Worm (Caenorhabditis elegans): Measurements from ENCODE around the gene iglr-2.

iglr-2 gene

ce11 chrIII:8299078-8299587 is 32.0 kb downstream of the iglr-2 start:
- TF ChIP-seq unc-120 (tag; optimal IDR thresholded peaks at IDR 0.05; ENCODE audit: poor library complexity, severe bottlenecking), result peak; percentile 37
- TF ChIP-seq ces-1 (GFP tag; optimal IDR thresholded peaks at IDR 0.05), result peak; percentile 58
- peak; percentile 97 for TF ChIP-seq hlh-1 (tag; optimal IDR thresholded peaks at IDR 0.05)
- TF ChIP-seq unc-62 (GFP tag; optimal IDR thresholded peaks at IDR 0.05), result peak; percentile 84
- TF ChIP-seq sem-2 (GFP tag; optimal IDR thresholded peaks at IDR 0.05), result no peak
- no peak for TF ChIP-seq nhr-237 (tag; optimal IDR thresholded peaks at IDR 0.05)

ce11 chrIII:8298216-8298920 is 32.7 kb downstream of the iglr-2 start:
- TF ChIP-seq drap-1 (GFP tag; optimal IDR thresholded peaks at IDR 0.05), result no peak
- no peak for TF ChIP-seq ztf-11 (tag; optimal IDR thresholded peaks at IDR 0.05)
- no peak for TF ChIP-seq lin-32 (GFP tag; optimal IDR thresholded peaks at IDR 0.05)
- TF ChIP-seq nhr-76 (tag; optimal IDR thresholded peaks at IDR 0.05), result no peak
- TF ChIP-seq nhr-237 (tag; optimal IDR thresholded peaks at IDR 0.05), result no peak
- peak; percentile 24 for TF ChIP-seq mls-2 (tag; optimal IDR thresholded peaks at IDR 0.05)
- TF ChIP-seq cnd-1 (tag; optimal IDR thresholded peaks at IDR 0.05), result peak; percentile 79
- TF ChIP-seq mab-5 (tag; optimal IDR thresholded peaks at IDR 0.05), result no peak
- peak; percentile 35 for TF ChIP-seq sptf-1 (tag; optimal IDR thresholded peaks at IDR 0.05)
- no peak for TF ChIP-seq flh-1 (GFP tag; optimal IDR thresholded peaks at IDR 0.05)
- TF ChIP-seq tbx-8 (GFP tag; optimal IDR thresholded peaks at IDR 0.05), result no peak
- TF ChIP-seq hlh-1 (tag; optimal IDR thresholded peaks at IDR 0.05), result no peak
- TF ChIP-seq ham-2 (GFP tag; optimal IDR thresholded peaks at IDR 0.05), result no peak
- no peak for TF ChIP-seq ceh-43 (GFP tag; optimal IDR thresholded peaks at IDR 0.05)
- TF ChIP-seq bed-3 (GFP tag; optimal IDR thresholded peaks at IDR 0.05), result no peak
- TF ChIP-seq M03D4.4 (tag; optimal IDR thresholded peaks at IDR 0.05), result no peak
- TF ChIP-seq sem-2 (GFP tag; optimal IDR thresholded peaks at IDR 0.05), result no peak
- no peak for TF ChIP-seq snpc-4 (tag; optimal IDR thresholded peaks at IDR 0.05)
- TF ChIP-seq pha-4 (tag; optimal IDR thresholded peaks at IDR 0.05), result no peak
- TF ChIP-seq zip-8 (tag; optimal IDR thresholded peaks at IDR 0.05), result peak; percentile 93
- TF ChIP-seq mep-1 (tag; optimal IDR thresholded peaks at IDR 0.05), result no peak
- no peak for TF ChIP-seq nhr-12 (tag; optimal IDR thresholded peaks at IDR 0.05)
- peak; percentile 90 for TF ChIP-seq nhr-2 (tag; optimal IDR thresholded peaks at IDR 0.05)
- TF ChIP-seq blmp-1 (tag; optimal IDR thresholded peaks at IDR 0.05), result no peak
- no peak for TF ChIP-seq ces-1 (GFP tag; optimal IDR thresholded peaks at IDR 0.05)
- TF ChIP-seq unc-62 (GFP tag; optimal IDR thresholded peaks at IDR 0.05), result peak; percentile 3
- TF ChIP-seq ceh-83 (GFP tag; optimal IDR thresholded peaks at IDR 0.05), result no peak
- no peak for TF ChIP-seq unc-39 (tag; optimal IDR thresholded peaks at IDR 0.05)
- no peak for TF ChIP-seq unc-120 (tag; optimal IDR thresholded peaks at IDR 0.05; ENCODE audit: poor library complexity, severe bottlenecking)

- TF ChIP-seq blmp-1 (tag; optimal IDR thresholded peaks at IDR 0.05) (peak; percentile 44), unc-62 (GFP tag; optimal IDR thresholded peaks at IDR 0.05) (peak; percentile 77), zip-8 (tag; optimal IDR thresholded peaks at IDR 0.05) (peak; percentile 13), mls-2 (tag; optimal IDR thresholded peaks at IDR 0.05) (no peak)
These were observed 37.9 kb downstream of the iglr-2 start for ce11 chrIII:8293260-8293659.

- TF ChIP-seq hlh-1 (tag; optimal IDR thresholded peaks at IDR 0.05) (no peak), unc-62 (GFP tag; optimal IDR thresholded peaks at IDR 0.05) (peak; percentile 11), nhr-237 (tag; optimal IDR thresholded peaks at IDR 0.05) (no peak), lin-13 (tag; optimal IDR thresholded peaks at IDR 0.05) (no peak), pha-4 (tag; optimal IDR thresholded peaks at IDR 0.05) (no peak), unc-39 (tag; optimal IDR thresholded peaks at IDR 0.05) (no peak), unc-120 (tag; optimal IDR thresholded peaks at IDR 0.05; ENCODE audit: poor library complexity, severe bottlenecking) (no peak), elt-3 (tag; optimal IDR thresholded peaks at IDR 0.05) (peak; percentile 22), elt-1 (tag; optimal IDR thresholded peaks at IDR 0.05; ENCODE audit: borderline replicate concordance, insufficient read depth) (peak; percentile 11)
These were observed 39.7 kb downstream of the iglr-2 start for ce11 chrIII:8291268-8292032.
